Worm (Caenorhabditis elegans): ENCODE measurements around the gene C32A9.1.

- TF ChIP-seq cog-1 (tag; optimal IDR thresholded peaks at IDR 0.05) = no peak
- TF ChIP-seq flt-1 (GFP tag; IDR thresholded peaks at IDR 0.05) = no peak
- no peak for TF ChIP-seq klf-2 (GFP tag; conservative IDR thresholded peaks at IDR 0.05)
- TF ChIP-seq ztf-29 (GFP tag; IDR thresholded peaks at IDR 0.05) = no peak
Measured at ce11 chrX:10245617-10246016, 14.3 kb downstream of the C32A9.1 start.
